Fruit fly (Drosophila melanogaster) whole organism, embryonic: ENCODE measurements around the gene Spec2.
A peak's percentile ranks its signal among the peaks of the same experiment; 100 is the strongest.

ENCODE experiments used
- Adf1 ChIP-seq: fragments of 200-800 bp; sonication (Bioruptor generic); IDR thresholded peaks from 2 replicates; pipeline ENCODE4 v1.3.6; 2022; ENCODE audit warnings: missing biosample characterization, missing genetic modification characterization
- CG18764 ChIP-seq: fragments of 200-800 bp; sonication (Bioruptor generic); optimal IDR thresholded peaks from 3 replicates; lab custom pipeline; 2016; ENCODE audit warnings: missing biosample characterization, missing genetic modification characterization
- CG2129 ChIP-seq: fragments of 200-800 bp; sonication (Bioruptor generic); IDR thresholded peaks from 2 replicates; pipeline ENCODE4 v1.3.6; 2022; ENCODE audit warnings: missing biosample characterization, missing genetic modification characterization; ENCODE audit not compliant: partially characterized antibody
- CG2202 ChIP-seq: fragments of 200-800 bp; sonication (Bioruptor generic); optimal IDR thresholded peaks from 2 replicates; lab custom pipeline; 2018; ENCODE audit warnings: missing biosample characterization, mild to moderate bottlenecking, missing genetic modification characterization
- CG42726 ChIP-seq: fragments of 200-800 bp; sonication (Bioruptor generic); IDR thresholded peaks from 2 replicates; pipeline ENCODE4 v1.3.6; 2022; ENCODE audit warnings: missing biosample characterization, missing genetic modification characterization; ENCODE audit not compliant: partially characterized antibody
- CG4854 ChIP-seq: fragments of 200-800 bp; sonication (Bioruptor generic); optimal IDR thresholded peaks from 2 replicates; lab custom pipeline; 2016; ENCODE audit warnings: missing biosample characterization, missing genetic modification characterization, inconsistent platforms
- CG5180 ChIP-seq: fragments of 200-800 bp; sonication (Bioruptor generic); optimal IDR thresholded peaks from 3 replicates; lab custom pipeline; 2017; ENCODE audit warnings: missing biosample characterization, missing genetic modification characterization, mild to moderate bottlenecking, moderate library complexity, missing genetic modification reagents
- CG6689 ChIP-seq: fragments of 200-800 bp; sonication (Bioruptor generic); IDR thresholded peaks from 2 replicates; pipeline ENCODE4 v1.3.6; 2022; ENCODE audit warnings: missing biosample characterization, missing genetic modification characterization
- CG6765 ChIP-seq: fragments of 200-800 bp; sonication (Bioruptor generic); optimal IDR thresholded peaks from 3 replicates; lab custom pipeline; 2017; ENCODE audit warnings: missing biosample characterization, mild to moderate bottlenecking, missing genetic modification characterization
- CG7372 ChIP-seq: fragments of 200-800 bp; sonication (Bioruptor generic); IDR thresholded peaks from 2 replicates; pipeline ENCODE4 v1.3.6; 2022; ENCODE audit warnings: missing biosample characterization, missing genetic modification characterization
- CG7556 ChIP-seq: fragments of 200-800 bp; sonication (Bioruptor generic); optimal IDR thresholded peaks from 2 replicates; lab custom pipeline; 2017; ENCODE audit warnings: missing biosample characterization, mild to moderate bottlenecking, missing genetic modification characterization
- CG7745 ChIP-seq: fragments of 200-800 bp; sonication (Bioruptor generic); optimal IDR thresholded peaks from 2 replicates; lab custom pipeline; 2018; ENCODE audit warnings: missing biosample characterization, mild to moderate bottlenecking, missing genetic modification characterization, moderate library complexity
- CG8478 ChIP-seq: fragments of >200 bp; optimal IDR thresholded peaks from 2 replicates; lab custom pipeline; 2018
- CG9817 ChIP-seq: fragments of 200-800 bp; sonication (Bioruptor generic); optimal IDR thresholded peaks from 2 replicates; lab custom pipeline; 2018; ENCODE audit warnings: missing biosample characterization, mild to moderate bottlenecking, missing genetic modification characterization, moderate library complexity
- Doc2 ChIP-seq: fragments of 200-800 bp; sonication (Bioruptor generic); IDR thresholded peaks from 2 replicates; pipeline ENCODE4 v1.3.6; 2022; ENCODE audit warnings: missing biosample characterization, missing genetic modification characterization
- Dref ChIP-seq: fragments of 200-800 bp; sonication (Bioruptor generic); IDR thresholded peaks from 2 replicates; pipeline ENCODE4 v1.3.6; 2022; ENCODE audit warnings: missing biosample characterization, missing genetic modification characterization
- Ets65A ChIP-seq: fragments of 200-800 bp; sonication (Bioruptor generic); peaks from one replicate; lab custom pipeline; 2016; ENCODE audit warnings: missing biosample characterization, missing genetic modification characterization
- H15 ChIP-seq: fragments of 200-800 bp; sonication (Bioruptor generic); IDR thresholded peaks from 3 replicates; pipeline ENCODE4 v1.3.6; 2022; ENCODE audit warnings: missing biosample characterization, missing genetic modification characterization
- HLH3B ChIP-seq: fragments of 200-800 bp; sonication (Bioruptor generic); IDR thresholded peaks from 2 replicates; pipeline ENCODE4 v1.3.6; 2022; ENCODE audit warnings: missing biosample characterization, missing genetic modification characterization
- Myb ChIP-seq: fragments of 200-800 bp; sonication (Bioruptor generic); optimal IDR thresholded peaks from 2 replicates; lab custom pipeline; 2016; ENCODE audit warnings: missing biosample characterization, missing genetic modification characterization
- NFAT ChIP-seq: fragments of 200-800 bp; sonication (Bioruptor generic); IDR thresholded peaks from 2 replicates; pipeline ENCODE4 v1.3.6; 2022; ENCODE audit warnings: missing biosample characterization, missing genetic modification characterization
- Ravus ChIP-seq: fragments of 200-800 bp; sonication (Bioruptor generic); IDR thresholded peaks from 2 replicates; pipeline ENCODE4 v1.3.6; 2022; ENCODE audit warnings: missing biosample characterization, missing genetic modification characterization
- Rx ChIP-seq: fragments of 200-800 bp; sonication (Bioruptor generic); IDR thresholded peaks from 2 replicates; pipeline ENCODE4 v1.3.6; 2022; ENCODE audit warnings: missing biosample characterization, missing genetic modification characterization
- Stat92E ChIP-seq, 3 experiments: fragments of >200 bp in 2 of 3; fragments of 200-800 bp in 1 of 3; sonication (Bioruptor generic) in 1 of 3; optimal IDR thresholded peaks; 2 replicates each; lab custom pipeline; 2017 to 2019; ENCODE audit warnings: missing biosample characterization in 3 of 3, missing genetic modification characterization in 3 of 3, mild to moderate bottlenecking in 1 of 3, moderate library complexity in 1 of 3
- TFAM ChIP-seq: fragments of 200-800 bp; sonication (Bioruptor generic); optimal IDR thresholded peaks from 2 replicates; lab custom pipeline; 2017; ENCODE audit warnings: missing biosample characterization, missing genetic modification characterization, inconsistent platforms
- YL-1 ChIP-seq: fragments of 200-800 bp; sonication (Bioruptor generic); optimal IDR thresholded peaks from 3 replicates; lab custom pipeline; 2017; ENCODE audit warnings: missing biosample characterization, mild to moderate bottlenecking, missing genetic modification characterization
- abd-A ChIP-seq: fragments of 200-800 bp; sonication (Bioruptor generic); optimal IDR thresholded peaks from 3 replicates; lab custom pipeline; 2019; ENCODE audit warnings: missing biosample characterization, mild to moderate bottlenecking, missing genetic modification characterization, moderate library complexity
- bbx ChIP-seq: fragments of 200-800 bp; sonication (Bioruptor generic); IDR thresholded peaks from 2 replicates; pipeline ENCODE4 v1.3.6; 2022; ENCODE audit warnings: missing biosample characterization, missing genetic modification characterization; ENCODE audit not compliant: partially characterized antibody
- bsh ChIP-seq, 2 experiments: fragments of 200-800 bp; sonication (Bioruptor generic); optimal IDR thresholded peaks; 2 replicates each; lab custom pipeline; 2017 to 2018; ENCODE audit warnings: mild to moderate bottlenecking in 2 of 2, missing biosample characterization in 2 of 2, missing genetic modification characterization in 2 of 2, moderate library complexity in 1 of 2
- btn ChIP-seq: fragments of 200-800 bp; sonication (Bioruptor generic); optimal IDR thresholded peaks from 2 replicates; lab custom pipeline; 2016; ENCODE audit warnings: missing biosample characterization, missing genetic modification characterization
- cad ChIP-seq: fragments of >200 bp; optimal IDR thresholded peaks from 2 replicates; lab custom pipeline; 2017; ENCODE audit warnings: missing biosample characterization, missing genetic modification characterization
- cg ChIP-seq: fragments of 200-800 bp; sonication (Bioruptor generic); optimal IDR thresholded peaks from 3 replicates; lab custom pipeline; 2019; ENCODE audit warnings: missing biosample characterization, mild to moderate bottlenecking, missing genetic modification characterization, moderate library complexity
- eve ChIP-seq, 2 experiments: fragments of >200 bp; optimal IDR thresholded peaks; 2 replicates each; lab custom pipeline; 2017; ENCODE audit warnings: missing biosample characterization in 2 of 2, missing genetic modification characterization in 2 of 2
- fd96Cb ChIP-seq: fragments of 200-800 bp; sonication (Bioruptor generic); optimal IDR thresholded peaks from 2 replicates; lab custom pipeline; 2018; ENCODE audit warnings: missing biosample characterization, mild to moderate bottlenecking, missing genetic modification characterization, moderate library complexity
- fu2 ChIP-seq: fragments of 200-800 bp; sonication (Bioruptor generic); optimal IDR thresholded peaks from 2 replicates; lab custom pipeline; 2016; ENCODE audit warnings: missing biosample characterization, missing genetic modification characterization
- grau ChIP-seq: fragments of 200-800 bp; optimal IDR thresholded peaks from 3 replicates; lab custom pipeline; 2019; ENCODE audit warnings: missing biosample characterization, mild to moderate bottlenecking, missing genetic modification characterization, moderate library complexity
- grn ChIP-seq: fragments of 200-800 bp; sonication (Bioruptor generic); optimal IDR thresholded peaks from 3 replicates; lab custom pipeline; 2017; ENCODE audit warnings: missing biosample characterization, missing genetic modification characterization
- h ChIP-seq: fragments of >200 bp; optimal IDR thresholded peaks from 2 replicates; lab custom pipeline; 2017
- hb ChIP-seq: fragments of 200-800 bp; sonication (Bioruptor generic); IDR thresholded peaks from 3 replicates; pipeline ENCODE4 v1.3.6; 2022; ENCODE audit warnings: missing biosample characterization, missing genetic modification characterization; ENCODE audit not compliant: partially characterized antibody
- lab ChIP-seq: fragments of 200-800 bp; sonication (Bioruptor generic); optimal IDR thresholded peaks from 3 replicates; lab custom pipeline; 2017; ENCODE audit warnings: missing biosample characterization, missing genetic modification characterization, mild to moderate bottlenecking, moderate library complexity, missing genetic modification reagents
- lov ChIP-seq, 2 experiments: fragments of 200-800 bp in 1 of 2; fragments of >200 bp in 1 of 2; sonication (Bioruptor generic) in 1 of 2; IDR thresholded peaks in 1 of 2; optimal IDR thresholded peaks in 1 of 2; 2 replicates in 1 of 2; 3 replicates in 1 of 2; pipeline versions ENCODE4 v1.3.6 to Lab custom; 2017 to 2022; ENCODE audit warnings: missing biosample characterization in 1 of 2, missing genetic modification characterization in 1 of 2
- peb ChIP-seq: fragments of 200-800 bp; sonication (Bioruptor generic); IDR thresholded peaks from 2 replicates; pipeline ENCODE4 v1.3.6; 2022; ENCODE audit warnings: missing biosample characterization, missing genetic modification characterization
- pho ChIP-seq: fragments of 200-800 bp; sonication (Bioruptor generic); optimal IDR thresholded peaks from 2 replicates; lab custom pipeline; 2016; ENCODE audit warnings: missing biosample characterization, missing genetic modification characterization
- pros ChIP-seq: fragments of 200-800 bp; sonication (Bioruptor generic); optimal IDR thresholded peaks from 3 replicates; lab custom pipeline; 2019; ENCODE audit warnings: missing biosample characterization, mild to moderate bottlenecking, missing genetic modification characterization, moderate library complexity
- row ChIP-seq: fragments of 200-800 bp; sonication (Bioruptor generic); IDR thresholded peaks from 3 replicates; pipeline ENCODE4 v1.3.6; 2022; ENCODE audit warnings: missing biosample characterization, missing genetic modification characterization
- sens-2 ChIP-seq: fragments of 200-800 bp; sonication (Bioruptor generic); IDR thresholded peaks from 2 replicates; pipeline ENCODE4 v1.3.6; 2022; ENCODE audit warnings: missing biosample characterization, missing genetic modification characterization
- sr ChIP-seq: fragments of 200-800 bp; sonication (Bioruptor generic); IDR thresholded peaks from 3 replicates; pipeline ENCODE4 v1.3.6; 2022; ENCODE audit warnings: missing biosample characterization, missing genetic modification characterization
- tgo ChIP-seq: fragments of 200-800 bp; sonication (Bioruptor generic); IDR thresholded peaks from 3 replicates; pipeline ENCODE4 v1.3.6; 2022; ENCODE audit warnings: missing biosample characterization, missing genetic modification characterization
- ttk ChIP-seq: fragments of 200-800 bp; sonication (Bioruptor generic); IDR thresholded peaks from 2 replicates; pipeline ENCODE4 v2.1.2; 2022; ENCODE audit warnings: missing biosample characterization, missing genetic modification characterization
- zen ChIP-seq: fragments of 200-800 bp; sonication (Bioruptor generic); optimal IDR thresholded peaks from 3 replicates; lab custom pipeline; 2018; ENCODE audit warnings: missing biosample characterization, mild to moderate bottlenecking, missing genetic modification characterization, moderate library complexity

Gene Spec2

dm6 chr3R:5620387-5620956 is 3.5 kb downstream of the Spec2 start (continued):
- TF ChIP-seq CG6689 (GFP tag; lab: Robert Waterston, UW) (peak; percentile 64), lab (GFP tag; lab: Kevin White, UChicago) (peak; percentile 44), YL-1 (GFP tag; lab: Kevin White, UChicago) (no peak), h (lab: Kevin White, UChicago) (no peak), bbx (GFP tag; lab: Robert Waterston, UW) (no peak), CG18764 (GFP tag; lab: Kevin White, UChicago) (peak; percentile 50), btn (GFP tag; lab: Kevin White, UChicago) (peak; percentile 50), lov (optimal IDR thresholded peaks at IDR 0.05; lab: Kevin White, UChicago) (no peak), lov (GFP tag; IDR thresholded peaks at IDR 0.05; lab: Robert Waterston, UW) (peak; percentile 84), Rx (GFP tag; lab: Robert Waterston, UW) (peak; percentile 75), abd-A (tag; lab: Kevin White, UChicago) (no peak), grau (tag; lab: Kevin White, UChicago) (peak; percentile 54), CG7745 (tag; lab: Kevin White, UChicago) (no peak), sr (GFP tag; lab: Robert Waterston, UW) (no peak), CG6765 (GFP tag; lab: Kevin White, UChicago) (no peak), CG7372 (GFP tag; lab: Robert Waterston, UW) (peak; percentile 55; the same call in 1 of the 2 replicates), CG7556 (GFP tag; lab: Kevin White, UChicago) (peak; percentile 77), Myb (GFP tag; lab: Kevin White, UChicago) (peak; percentile 53), cg (no peak), CG42726 (GFP tag; lab: Robert Waterston, UW) (no peak), eve (GFP tag; optimal IDR thresholded peaks at IDR 0.05; lab: Kevin White, UChicago) (no peak), pho (GFP tag; lab: Kevin White, UChicago) (peak; percentile 38), fd96Cb (tag; lab: Kevin White, UChicago) (peak; percentile 70), sens-2 (peak; percentile 65), Adf1 (GFP tag; lab: Robert Waterston, UW) (no peak), fu2 (peak; percentile 44), grn (GFP tag; lab: Kevin White, UChicago) (peak; percentile 95), TFAM (no peak), H15 (GFP tag; lab: Robert Waterston, UW) (peak; percentile 24; the same call in 1 of the 3 replicates), Stat92E (GFP tag; optimal IDR thresholded peaks at IDR 0.05; lab: Kevin White, UChicago) (peak in 1 of 3 experiments; percentile 12), pros (GFP tag; lab: Kevin White, UChicago) (no peak), Doc2 (GFP tag; lab: Robert Waterston, UW) (no peak), CG8478 (lab: Kevin White, UChicago) (no peak), Ravus (GFP tag; lab: Robert Waterston, UW) (no peak; the same call in 1 of the 2 replicates), HLH3B (peak; percentile 77), peb (GFP tag; lab: Robert Waterston, UW) (0 out of 2 replicates have a peak, but pooled peaks have one; percentile 35), Dref (GFP tag; lab: Robert Waterston, UW) (no peak), cad (GFP tag; lab: Kevin White, UChicago) (no peak), Ets65A (GFP tag; lab: Kevin White, UChicago) (peak; percentile 97), CG2129 (GFP tag; lab: Robert Waterston, UW) (no peak), ttk (peak; percentile 49; the same call in 1 of the 2 replicates), NFAT (GFP tag; lab: Robert Waterston, UW) (peak; percentile 52; the same call in 1 of the 2 replicates), CG5180 (GFP tag; lab: Kevin White, UChicago) (peak; percentile 62), CG9817 (tag; lab: Kevin White, UChicago) (peak; percentile 17), row (GFP tag; lab: Robert Waterston, UW) (peak; percentile 71), hb (GFP tag; lab: Robert Waterston, UW) (no peak), CG2202 (tag; lab: Kevin White, UChicago) (peak; percentile 27), zen (tag; lab: Kevin White, UChicago) (peak; percentile 21), bsh (GFP tag; optimal IDR thresholded peaks at IDR 0.05; lab: Kevin White, UChicago) (peak in 1 of 2 experiments; percentile 65), tgo (GFP tag; lab: Robert Waterston, UW) (peak; percentile 55), CG4854 (no peak)
